Fruit fly (Drosophila melanogaster): Measurements from ENCODE around the gene CG2017.
A peak's percentile ranks its signal among the peaks of the same experiment; 100 is the strongest.

The CG2017 gene

dm6 chr3R:5856215-5856614 is 6.0 kb downstream of the CG2017 start, which contains the start of the genes disp and ECSIT:
Gene disp (minus strand): TSS chr3R:5856311.
Gene ECSIT (plus strand): TSS chr3R:5856585.
- no peak for TF ChIP-seq unpg (GFP tag; optimal IDR thresholded peaks at IDR 0.05)
- TF ChIP-seq gcm (GFP tag; optimal IDR thresholded peaks at IDR 0.05) = no peak
- no peak for TF ChIP-seq Bteb2 (GFP tag; optimal IDR thresholded peaks at IDR 0.05)
- TF ChIP-seq CG7556 (GFP tag; optimal IDR thresholded peaks at IDR 0.05) = no peak
- no peak for TF ChIP-seq salm (tag; optimal IDR thresholded peaks at IDR 0.05)
- TF ChIP-seq grau (tag; optimal IDR thresholded peaks at IDR 0.05) = no peak
- no peak for TF ChIP-seq CG1529 (GFP tag; optimal IDR thresholded peaks at IDR 0.05)
- TF ChIP-seq CG10209 (GFP tag; optimal IDR thresholded peaks at IDR 0.05) = peak; percentile 38
- peak; percentile 70 for TF ChIP-seq CG17186 (GFP tag; optimal IDR thresholded peaks at IDR 0.05)
- TF ChIP-seq CG16863 (GFP tag; optimal IDR thresholded peaks at IDR 0.05) = no peak
- TF ChIP-seq sob (GFP tag; IDR thresholded peaks at IDR 0.05) = no peak
- no peak for TF ChIP-seq gsb-n (tag; optimal IDR thresholded peaks at IDR 0.05)
- peak; percentile 12 for TF ChIP-seq CG1602 (GFP tag; optimal IDR thresholded peaks at IDR 0.05)
- peak; percentile 64 for TF ChIP-seq dm (GFP tag; optimal IDR thresholded peaks at IDR 0.05)
- 0 out of 3 replicates have a peak, but pooled peaks have one; percentile 40 for TF ChIP-seq dysf (GFP tag; IDR thresholded peaks at IDR 0.05)
- TF ChIP-seq gfzf (GFP tag; optimal IDR thresholded peaks at IDR 0.05) = peak; percentile 9
- no peak for TF ChIP-seq CG6765 (GFP tag; optimal IDR thresholded peaks at IDR 0.05)
- no peak for TF ChIP-seq CG12744 (GFP tag; optimal IDR thresholded peaks at IDR 0.05)
- peak; percentile 50 for TF ChIP-seq pzg (GFP tag; optimal IDR thresholded peaks at IDR 0.05)
- peak; percentile 63 for TF ChIP-seq nmo (GFP tag; optimal IDR thresholded peaks at IDR 0.05)
- TF ChIP-seq Chrac-16 (GFP tag; optimal IDR thresholded peaks at IDR 0.05) = peak; percentile 2
- peak; percentile 31 for TF ChIP-seq CG9932 (GFP tag; IDR thresholded peaks at IDR 0.05)
- no peak for TF ChIP-seq z (GFP tag; IDR thresholded peaks at IDR 0.05)
- TF ChIP-seq ems (GFP tag; optimal IDR thresholded peaks at IDR 0.05) = peak; percentile 45
- no peak for TF ChIP-seq CG6254 (GFP tag; optimal IDR thresholded peaks at IDR 0.05)
- TF ChIP-seq Fer3 (tag; optimal IDR thresholded peaks at IDR 0.05) = no peak
- TF ChIP-seq CG16815 (GFP tag; optimal IDR thresholded peaks at IDR 0.05) = no peak
- TF ChIP-seq CG34224 (GFP tag; IDR thresholded peaks at IDR 0.05; ENCODE audit: partially characterized antibody) = no peak
- TF ChIP-seq ac (GFP tag; optimal IDR thresholded peaks at IDR 0.05) = no peak
- TF ChIP-seq CG12104 (GFP tag; optimal IDR thresholded peaks at IDR 0.05) = no peak
- TF ChIP-seq E2f1 (GFP tag; IDR thresholded peaks at IDR 0.05) = no peak
- peak; percentile 45 for TF ChIP-seq CG7786 (GFP tag; optimal IDR thresholded peaks at IDR 0.05)
- no peak for TF ChIP-seq CG14710 (tag; optimal IDR thresholded peaks at IDR 0.05)
- no peak for TF ChIP-seq ken (GFP tag; IDR thresholded peaks at IDR 0.05)
- peak; percentile 15 for TF ChIP-seq maf-S (GFP tag; optimal IDR thresholded peaks at IDR 0.05)
- peak; percentile 22 for TF ChIP-seq CG34376 (GFP tag; optimal IDR thresholded peaks at IDR 0.05)
- no peak for TF ChIP-seq lab (GFP tag; optimal IDR thresholded peaks at IDR 0.05)
- no peak for TF ChIP-seq H15 (GFP tag; IDR thresholded peaks at IDR 0.05)
- peak; percentile 32 for TF ChIP-seq mam (GFP tag; optimal IDR thresholded peaks at IDR 0.05)
- no peak for TF ChIP-seq pnt (GFP tag; optimal IDR thresholded peaks at IDR 0.05)
- TF ChIP-seq jumu (GFP tag; optimal IDR thresholded peaks at IDR 0.05) = peak; percentile 34
- no peak for TF ChIP-seq ase (GFP tag; IDR thresholded peaks at IDR 0.05)
- peak; percentile 46; the same call in 1 of the 3 replicates for TF ChIP-seq knrl (GFP tag; IDR thresholded peaks at IDR 0.05; ENCODE audit: partially characterized antibody)
- TF ChIP-seq sens (GFP tag) = peak; percentile 92
- TF ChIP-seq CG12299 (tag; optimal IDR thresholded peaks at IDR 0.05) = no peak
- no peak for TF ChIP-seq D19A (tag; optimal IDR thresholded peaks at IDR 0.05)
- TF ChIP-seq CoRest (tag; optimal IDR thresholded peaks at IDR 0.05) = peak; percentile 59
- TF ChIP-seq CG7963 (GFP tag; IDR thresholded peaks at IDR 0.05; ENCODE audit: partially characterized antibody) = no peak
- TF ChIP-seq CG7372 (GFP tag; IDR thresholded peaks at IDR 0.05) = no peak
- TF ChIP-seq Sin3A (optimal IDR thresholded peaks at IDR 0.05) = peak; percentile 71
- TF ChIP-seq Rx (GFP tag; IDR thresholded peaks at IDR 0.05) = no peak
- TF ChIP-seq dmrt11E (tag; optimal IDR thresholded peaks at IDR 0.05) = peak; percentile 38
